Worm (Caenorhabditis elegans) whole organism, young adult: Measurements from ENCODE around the gene B0495.9.

Experiments used
- B0035.1 ChIP-seq: sonication (generic microtip); optimal IDR thresholded peaks from 2 replicates; lab custom pipeline; 2016; ENCODE audit warnings: missing genetic modification characterization, mild to moderate bottlenecking, missing compliant biosample characterization, missing genotype, missing genetic modification reagents
- C06A6.2 ChIP-seq: fragments of 200-800 bp; sonication (Bioruptor generic); conservative IDR thresholded peaks from 2 replicates; pipeline ENCODE4 v1.3.6; 2022; ENCODE audit warnings: missing genetic modification characterization, missing compliant biosample characterization
- C17E4.6 ChIP-seq: fragments of 200-800 bp; sonication (Bioruptor generic); IDR thresholded peaks from 2 replicates; pipeline ENCODE4 v1.3.6; 2022; ENCODE audit warnings: missing genetic modification reagents, missing genetic modification characterization, missing compliant biosample characterization
- D2030.7 ChIP-seq: fragments of 200-800 bp; sonication (Bioruptor generic); IDR thresholded peaks from 2 replicates; pipeline ENCODE4 v1.3.6; 2022; ENCODE audit warnings: missing genetic modification reagents, missing genetic modification characterization, missing compliant biosample characterization
- F10E7.11 ChIP-seq: sonication (generic microtip); optimal IDR thresholded peaks from 2 replicates; lab custom pipeline; 2017; ENCODE audit warnings: mild to moderate bottlenecking, missing genetic modification characterization, moderate library complexity, missing compliant biosample characterization
- F22D6.2 ChIP-seq: sonication (generic microtip); optimal IDR thresholded peaks from 2 replicates; lab custom pipeline; 2016; ENCODE audit warnings: mild to moderate bottlenecking, missing genetic modification characterization, missing compliant biosample characterization
- F39B2.1 ChIP-seq: fragments of 200-800 bp; sonication (Bioruptor generic); IDR thresholded peaks from 2 replicates; pipeline ENCODE4 v1.3.6; 2022; ENCODE audit warnings: missing genetic modification reagents, missing genetic modification characterization, missing compliant biosample characterization
- F52B5.7 ChIP-seq: sonication (generic microtip); optimal IDR thresholded peaks from 2 replicates; lab custom pipeline; 2016; ENCODE audit warnings: mild to moderate bottlenecking, missing genetic modification characterization, missing compliant biosample characterization
- F57C9.4 ChIP-seq: sonication (generic microtip); optimal IDR thresholded peaks from 2 replicates; lab custom pipeline; 2017; ENCODE audit warnings: mild to moderate bottlenecking, missing genetic modification characterization, missing compliant biosample characterization
- K11D2.4 ChIP-seq: fragments of 200-800 bp; sonication (Bioruptor generic); IDR thresholded peaks from 2 replicates; pipeline ENCODE4 v1.3.6; 2022; ENCODE audit warnings: missing genetic modification reagents, missing genetic modification characterization, missing compliant biosample characterization
- Y56A3A.18 ChIP-seq: fragments of 200-800 bp; sonication (Bioruptor generic); IDR thresholded peaks from 2 replicates; pipeline ENCODE4 v1.3.6; 2022; ENCODE audit warnings: missing genetic modification reagents, missing genetic modification characterization, missing compliant biosample characterization
- Y95B8A.8 ChIP-seq: fragments of 200-800 bp; sonication (Bioruptor generic); IDR thresholded peaks from 2 replicates; pipeline ENCODE4 v1.3.6; 2022; ENCODE audit warnings: missing genetic modification reagents, missing genetic modification characterization, missing compliant biosample characterization
- aptf-2 ChIP-seq: fragments of 200-800 bp; sonication (Bioruptor generic); conservative IDR thresholded peaks from 2 replicates; pipeline ENCODE4 v1.3.6; 2022; ENCODE audit warnings: missing genetic modification reagents, missing genetic modification characterization, missing compliant biosample characterization
- aptf-3 ChIP-seq: fragments of 200-800 bp; sonication (Bioruptor generic); IDR thresholded peaks from 2 replicates; pipeline ENCODE4 v1.3.6; 2022; ENCODE audit warnings: missing genetic modification characterization, missing compliant biosample characterization
- athp-1 ChIP-seq: sonication (generic microtip); optimal IDR thresholded peaks from 2 replicates; lab custom pipeline; 2017; ENCODE audit warnings: mild to moderate bottlenecking, missing genetic modification characterization, missing compliant biosample characterization
- attf-5 ChIP-seq: fragments of 200-800 bp; sonication (Bioruptor generic); optimal IDR thresholded peaks from 2 replicates; lab custom pipeline; 2018; ENCODE audit warnings: mild to moderate bottlenecking, missing genetic modification characterization, missing compliant biosample characterization
- bed-2 ChIP-seq: fragments of 200-800 bp; sonication (Bioruptor generic); IDR thresholded peaks from 2 replicates; pipeline ENCODE4 v1.3.6; 2022; ENCODE audit warnings: missing genetic modification reagents, missing genetic modification characterization, missing compliant biosample characterization
- ccch-3 ChIP-seq: fragments of 200-800 bp; sonication (Bioruptor generic); optimal IDR thresholded peaks from 2 replicates; lab custom pipeline; 2018; ENCODE audit warnings: mild to moderate bottlenecking, missing genetic modification characterization, missing compliant biosample characterization
- cebp-2 ChIP-seq: fragments of 200-800 bp; sonication (Bioruptor generic); IDR thresholded peaks from 2 replicates; pipeline ENCODE4 v1.3.6; 2022; ENCODE audit warnings: missing genetic modification characterization, missing compliant biosample characterization
- ceh-58 ChIP-seq: fragments of 200-800 bp; sonication (Bioruptor generic); IDR thresholded peaks from 2 replicates; pipeline ENCODE4 v1.3.6; 2022; ENCODE audit warnings: missing genetic modification characterization, missing compliant biosample characterization
- ceh-91 ChIP-seq: fragments of 200-800 bp; sonication (Bioruptor generic); IDR thresholded peaks from 2 replicates; pipeline ENCODE4 v1.3.6; 2022; ENCODE audit warnings: missing genetic modification reagents, missing genetic modification characterization, missing compliant biosample characterization
- egrh-3 ChIP-seq: fragments of 200-800 bp; sonication (Bioruptor generic); IDR thresholded peaks from 2 replicates; pipeline ENCODE4 v1.3.6; 2022; ENCODE audit warnings: missing genetic modification reagents, missing genetic modification characterization, missing compliant biosample characterization
- let-526 ChIP-seq: fragments of 200-800 bp; sonication (Bioruptor generic); IDR thresholded peaks from 2 replicates; pipeline ENCODE4 v1.3.6; 2022; ENCODE audit warnings: missing genetic modification reagents, missing genetic modification characterization, missing compliant biosample characterization
- let-607 ChIP-seq, 2 experiments: fragments of 200-800 bp in 1 of 2; sonication (Bioruptor generic) in 1 of 2; sonication (generic microtip) in 1 of 2; optimal IDR thresholded peaks; 2 replicates each; lab custom pipeline; 2016 to 2018; ENCODE audit warnings: mild to moderate bottlenecking in 2 of 2, missing compliant biosample characterization in 2 of 2, missing genetic modification characterization in 2 of 2, moderate library complexity in 2 of 2, missing genotype in 1 of 2
- lin-54 ChIP-seq: fragments of 200-800 bp; sonication (Bioruptor generic); optimal IDR thresholded peaks from 2 replicates; lab custom pipeline; 2018; ENCODE audit warnings: mild to moderate bottlenecking, missing genetic modification characterization, missing compliant biosample characterization
- lir-1 ChIP-seq: fragments of 200-800 bp; sonication (Bioruptor generic); conservative IDR thresholded peaks from 2 replicates; pipeline ENCODE4 v1.3.6; 2022; ENCODE audit warnings: missing genetic modification reagents, missing genetic modification characterization, missing compliant biosample characterization
- lsl-1 ChIP-seq: fragments of 200-800 bp; sonication (Bioruptor generic); optimal IDR thresholded peaks from 2 replicates; lab custom pipeline; 2018; ENCODE audit warnings: mild to moderate bottlenecking, missing genetic modification characterization, moderate library complexity, missing compliant biosample characterization
- lsy-27 ChIP-seq: sonication (generic microtip); optimal IDR thresholded peaks from 2 replicates; lab custom pipeline; 2017; ENCODE audit warnings: missing genetic modification characterization, mild to moderate bottlenecking, missing compliant biosample characterization, antibody characterized with exemption, missing genotype, borderline replicate concordance; ENCODE audit not compliant: insufficient read depth
- madf-8 ChIP-seq: fragments of 200-800 bp; sonication (Bioruptor generic); conservative IDR thresholded peaks from 2 replicates; pipeline ENCODE4 v1.3.6; 2022; ENCODE audit warnings: missing genetic modification reagents, missing genetic modification characterization, missing compliant biosample characterization
- mcd-1 ChIP-seq: fragments of 200-800 bp; sonication (Bioruptor generic); IDR thresholded peaks from 2 replicates; pipeline ENCODE4 v1.3.6; 2022; ENCODE audit warnings: missing genetic modification reagents, missing genetic modification characterization, missing compliant biosample characterization
- mes-4 ChIP-seq: sonication (generic microtip); optimal IDR thresholded peaks from 2 replicates; lab custom pipeline; 2016; ENCODE audit warnings: missing genotype, missing genetic modification characterization, missing compliant biosample characterization
- nhr-80 ChIP-seq: sonication (generic microtip); optimal IDR thresholded peaks from 2 replicates; lab custom pipeline; 2016; ENCODE audit warnings: missing genetic modification characterization, missing compliant biosample characterization
- nhr-90 ChIP-seq: sonication (generic microtip); optimal IDR thresholded peaks from 2 replicates; lab custom pipeline; 2016; ENCODE audit warnings: missing genotype, mild to moderate bottlenecking, missing genetic modification characterization, missing compliant biosample characterization
- pha-4 ChIP-seq: fragments of 150-350 bp; sonication (generic microtip); optimal IDR thresholded peaks from 2 replicates; lab custom pipeline; 2014; ENCODE audit warnings: missing biosample characterization, missing genetic modification reagents, missing genetic modification characterization
- repo-1 ChIP-seq: sonication (generic microtip); optimal IDR thresholded peaks from 2 replicates; lab custom pipeline; 2017; ENCODE audit warnings: mild to moderate bottlenecking, missing genetic modification characterization, missing compliant biosample characterization
- tbx-9 ChIP-seq: sonication (generic microtip); optimal IDR thresholded peaks from 2 replicates; lab custom pipeline; 2016; ENCODE audit warnings: borderline replicate concordance, missing genetic modification characterization, inconsistent platforms, missing compliant biosample characterization
- unc-130 ChIP-seq: sonication (generic microtip); optimal IDR thresholded peaks from 2 replicates; lab custom pipeline; 2016; ENCODE audit warnings: missing genetic modification reagents, missing genetic modification characterization, missing compliant biosample characterization
- unc-62 ChIP-seq: fragments of 150-350 bp; optimal IDR thresholded peaks from 2 replicates; lab custom pipeline; 2014; ENCODE audit warnings: missing biosample characterization, missing genetic modification reagents, missing genetic modification characterization
- ztf-25 ChIP-seq: fragments of 200-800 bp; sonication (Bioruptor generic); IDR thresholded peaks from 2 replicates; pipeline ENCODE4 v1.3.6; 2022; ENCODE audit warnings: missing genetic modification reagents, missing genetic modification characterization, missing compliant biosample characterization
- ztf-3 ChIP-seq: fragments of 200-800 bp; sonication (Bioruptor generic); optimal IDR thresholded peaks from 2 replicates; lab custom pipeline; 2018; ENCODE audit warnings: mild to moderate bottlenecking, missing genetic modification characterization, missing compliant biosample characterization
- ztf-6 ChIP-seq: fragments of 200-800 bp; sonication (Bioruptor generic); IDR thresholded peaks from 2 replicates; pipeline ENCODE4 v1.3.6; 2022; ENCODE audit warnings: missing genetic modification reagents, missing genetic modification characterization, missing compliant biosample characterization

The B0495.9 gene

ce11 chrII:7690384-7690783 lies 18.1 kb downstream of the B0495.9 start, which contains the start of gene pid-1 (continued):
- TF ChIP-seq F10E7.11 (tag; lab: Kevin White, UChicago) = no peak
- no peak for TF ChIP-seq K11D2.4 (GFP tag; lab: Robert Waterston, UW)
- TF ChIP-seq F52B5.7 (tag; lab: Kevin White, UChicago) = no peak
- TF ChIP-seq Y95B8A.8 (GFP tag; lab: Robert Waterston, UW) = no peak
- no peak for TF ChIP-seq attf-5 (GFP tag; lab: Kevin White, UChicago)
- peak; percentile 90 for TF ChIP-seq lsl-1 (GFP tag; lab: Kevin White, UChicago)
- no peak for TF ChIP-seq tbx-9 (tag; lab: Kevin White, UChicago)
- no peak for TF ChIP-seq aptf-2 (GFP tag; lab: Robert Waterston, UW)
- TF ChIP-seq unc-62 (GFP tag; lab: Kevin White, UChicago) = no peak
- TF ChIP-seq F22D6.2 (tag; lab: Kevin White, UChicago) = no peak
- TF ChIP-seq ztf-3 (GFP tag; lab: Kevin White, UChicago) = no peak
- no peak for TF ChIP-seq pha-4
- TF ChIP-seq lin-54 (GFP tag; lab: Kevin White, UChicago) = no peak
- no peak for TF ChIP-seq ztf-25 (GFP tag; lab: Robert Waterston, UW)
- TF ChIP-seq ceh-58 (GFP tag; lab: Robert Waterston, UW) = no peak
- TF ChIP-seq C06A6.2 (GFP tag; lab: Robert Waterston, UW) = no peak
- TF ChIP-seq F57C9.4 (tag; lab: Kevin White, UChicago) = no peak
- TF ChIP-seq ccch-3 = no peak
- peak; percentile 51 for TF ChIP-seq madf-8 (GFP tag; lab: Robert Waterston, UW)
- no peak for TF ChIP-seq repo-1 (tag; lab: Kevin White, UChicago)
- TF ChIP-seq ztf-6 = no peak
- TF ChIP-seq nhr-90 (tag; lab: Kevin White, UChicago) = no peak
- TF ChIP-seq ceh-91 (GFP tag; lab: Robert Waterston, UW) = 0 out of 2 replicates have a peak, but pooled peaks have one; percentile 10
- TF ChIP-seq nhr-80 (tag; lab: Kevin White, UChicago) = no peak
- no peak for TF ChIP-seq unc-130 (GFP tag; lab: Kevin White, UChicago)

ce11 chrII:7684589-7684988 lies 23.9 kb downstream of the B0495.9 start, which contains the start of gene F18A1.1:
Gene F18A1.1 (plus strand): TSS chrII:7684889.
- TF ChIP-seq lsy-27 (tag; lab: Kevin White, UChicago) (no peak), ccch-3 (no peak), mes-4 (tag; lab: Kevin White, UChicago) (no peak), pha-4 (no peak), Y56A3A.18 (GFP tag; lab: Robert Waterston, UW) (no peak), D2030.7 (GFP tag; lab: Robert Waterston, UW) (no peak), lir-1 (GFP tag; lab: Robert Waterston, UW) (no peak), egrh-3 (GFP tag; lab: Robert Waterston, UW) (no peak), aptf-3 (GFP tag; lab: Robert Waterston, UW) (no peak), mcd-1 (no peak), F39B2.1 (no peak), B0035.1 (tag; lab: Kevin White, UChicago) (no peak), let-607 (tag; optimal IDR thresholded peaks at IDR 0.05; lab: Kevin White, UChicago) (no peak), athp-1 (no peak), C17E4.6 (no peak), bed-2 (GFP tag; lab: Robert Waterston, UW) (no peak), repo-1 (tag; lab: Kevin White, UChicago) (no peak), cebp-2 (GFP tag; lab: Robert Waterston, UW) (no peak), let-526 (GFP tag; lab: Robert Waterston, UW) (no peak)
